Fruit fly (Drosophila melanogaster) whole organism, prepupa: ENCODE data around the gene Tet.
A peak's percentile ranks its signal among the peaks of the same experiment; 100 is the strongest.

Experiments
- Blimp-1 ChIP-seq: fragments of 200-800 bp; sonication (Bioruptor generic); optimal IDR thresholded peaks from 3 replicates; lab custom pipeline; 2017; ENCODE audit warnings: missing biosample characterization, missing genetic modification characterization, mild to moderate bottlenecking, moderate library complexity, missing genetic modification reagents
- CG10631 ChIP-seq: fragments of 200-800 bp; sonication (Bioruptor generic); optimal IDR thresholded peaks from 2 replicates; lab custom pipeline; 2016; ENCODE audit warnings: missing biosample characterization, missing genetic modification characterization
- CG10669 ChIP-seq: fragments of 200-800 bp; sonication (Bioruptor generic); optimal IDR thresholded peaks from 3 replicates; lab custom pipeline; 2018; ENCODE audit warnings: missing biosample characterization, mild to moderate bottlenecking, missing genetic modification characterization, moderate library complexity
- CG11762 ChIP-seq: fragments of 200-800 bp; sonication (Bioruptor generic); optimal IDR thresholded peaks from 3 replicates; lab custom pipeline; 2016; ENCODE audit warnings: missing biosample characterization, missing genetic modification characterization; ENCODE audit not compliant: insufficient read depth
- CG15336 ChIP-seq: fragments of 200-800 bp; sonication (Bioruptor generic); IDR thresholded peaks from 2 replicates; pipeline ENCODE4 v1.3.6; 2022; ENCODE audit warnings: missing biosample characterization, missing genetic modification characterization
- CG1621 ChIP-seq: fragments of 200-800 bp; sonication (Bioruptor generic); optimal IDR thresholded peaks from 3 replicates; lab custom pipeline; 2018; ENCODE audit warnings: missing biosample characterization, mild to moderate bottlenecking, missing genetic modification characterization
- CG16779 ChIP-seq: fragments of 200-800 bp; sonication (Bioruptor generic); optimal IDR thresholded peaks from 3 replicates; lab custom pipeline; 2017; ENCODE audit warnings: missing biosample characterization, mild to moderate bottlenecking, missing genetic modification characterization
- CG3032 ChIP-seq: fragments of 200-800 bp; optimal IDR thresholded peaks from 2 replicates; lab custom pipeline; 2019; ENCODE audit warnings: missing biosample characterization, mild to moderate bottlenecking, missing genetic modification characterization, moderate library complexity
- CG31627 ChIP-seq: fragments of 200-800 bp; sonication (Bioruptor generic); optimal IDR thresholded peaks from 3 replicates; lab custom pipeline; 2016; ENCODE audit warnings: missing biosample characterization, missing genetic modification characterization
- CG32006 ChIP-seq: fragments of 200-800 bp; sonication (Bioruptor generic); optimal IDR thresholded peaks from 3 replicates; lab custom pipeline; 2017; ENCODE audit warnings: missing biosample characterization, mild to moderate bottlenecking, missing genetic modification characterization
- CG34406 ChIP-seq: fragments of 200-800 bp; sonication (Bioruptor generic); optimal IDR thresholded peaks from 3 replicates; lab custom pipeline; 2016; ENCODE audit warnings: missing biosample characterization, missing genetic modification characterization
- CG3919 ChIP-seq: fragments of 200-800 bp; sonication (Bioruptor generic); optimal IDR thresholded peaks from 3 replicates; lab custom pipeline; 2016; ENCODE audit warnings: missing biosample characterization, missing genetic modification characterization
- CG4318 ChIP-seq: fragments of 200-800 bp; sonication (Bioruptor generic); optimal IDR thresholded peaks from 3 replicates; lab custom pipeline; 2017; ENCODE audit warnings: missing biosample characterization, mild to moderate bottlenecking, missing genetic modification characterization
- CG6163 ChIP-seq: fragments of 200-800 bp; sonication (Bioruptor generic); IDR thresholded peaks from 3 replicates; pipeline ENCODE4 v1.3.6; 2022; ENCODE audit warnings: missing biosample characterization, missing genetic modification characterization
- CG6276 ChIP-seq: fragments of 200-800 bp; sonication (Bioruptor generic); optimal IDR thresholded peaks from 2 replicates; lab custom pipeline; 2017; ENCODE audit warnings: missing biosample characterization, mild to moderate bottlenecking, missing genetic modification characterization
- CG6792 ChIP-seq: fragments of 200-800 bp; sonication (Bioruptor generic); optimal IDR thresholded peaks from 3 replicates; lab custom pipeline; 2016; ENCODE audit warnings: missing biosample characterization, missing genetic modification characterization
- CG6808 ChIP-seq: fragments of 200-800 bp; sonication (Bioruptor generic); optimal IDR thresholded peaks from 3 replicates; lab custom pipeline; 2017; ENCODE audit warnings: missing biosample characterization, missing genetic modification characterization, mild to moderate bottlenecking, moderate library complexity, missing genetic modification reagents
- CG6854 ChIP-seq: fragments of 200-800 bp; sonication (Bioruptor generic); optimal IDR thresholded peaks from 2 replicates; lab custom pipeline; 2017; ENCODE audit warnings: missing biosample characterization, mild to moderate bottlenecking, missing genetic modification characterization
- CG8119 ChIP-seq: fragments of 200-800 bp; sonication (Bioruptor generic); IDR thresholded peaks from 3 replicates; pipeline ENCODE4 v1.3.6; 2022; ENCODE audit warnings: missing biosample characterization, missing genetic modification characterization
- CG8632 ChIP-seq: fragments of 200-800 bp; sonication (Bioruptor generic); optimal IDR thresholded peaks from 3 replicates; lab custom pipeline; 2016; ENCODE audit warnings: missing biosample characterization, missing genetic modification characterization
- CG9139 ChIP-seq: fragments of 200-800 bp; sonication (Bioruptor generic); optimal IDR thresholded peaks from 3 replicates; lab custom pipeline; 2017; ENCODE audit warnings: missing biosample characterization, mild to moderate bottlenecking, missing genetic modification characterization
- Eip78C ChIP-seq: fragments of 200-800 bp; sonication (Bioruptor generic); peaks from one replicate; lab custom pipeline; 2016; ENCODE audit warnings: missing biosample characterization, missing genetic modification characterization
- Ets96B ChIP-seq: fragments of 200-800 bp; optimal IDR thresholded peaks from 2 replicates; lab custom pipeline; 2019; ENCODE audit warnings: missing biosample characterization, mild to moderate bottlenecking, missing genetic modification characterization, moderate library complexity
- Hr38 ChIP-seq: sonication (Bioruptor generic); optimal IDR thresholded peaks from 2 replicates; lab custom pipeline; 2016; ENCODE audit warnings: missing biosample characterization, missing genetic modification characterization
- Met ChIP-seq: fragments of 200-800 bp; sonication (Bioruptor generic); optimal IDR thresholded peaks from 3 replicates; lab custom pipeline; 2016; ENCODE audit warnings: missing biosample characterization, missing genetic modification characterization
- Smox ChIP-seq: fragments of 200-800 bp; sonication (Bioruptor generic); optimal IDR thresholded peaks from 3 replicates; lab custom pipeline; 2016; ENCODE audit warnings: missing biosample characterization, missing genetic modification characterization
- Sox102F ChIP-seq: fragments of 200-800 bp; sonication (Bioruptor generic); optimal IDR thresholded peaks from 2 replicates; lab custom pipeline; 2016; ENCODE audit warnings: missing biosample characterization, mild to moderate bottlenecking, missing genetic modification characterization
- Sox15 ChIP-seq: fragments of 200-800 bp; sonication (Bioruptor generic); optimal IDR thresholded peaks from 3 replicates; lab custom pipeline; 2016; ENCODE audit warnings: missing biosample characterization, missing genetic modification characterization
- achi ChIP-seq: fragments of 200-800 bp; sonication (Bioruptor generic); optimal IDR thresholded peaks from 3 replicates; lab custom pipeline; 2016; ENCODE audit warnings: missing biosample characterization, missing genetic modification characterization
- acj6 ChIP-seq: fragments of 200-800 bp; sonication (Bioruptor generic); optimal IDR thresholded peaks from 3 replicates; lab custom pipeline; 2016; ENCODE audit warnings: missing biosample characterization, missing genetic modification characterization
- cyc ChIP-seq: fragments of 200-800 bp; sonication (Bioruptor generic); optimal IDR thresholded peaks from 3 replicates; lab custom pipeline; 2016; ENCODE audit warnings: missing biosample characterization, missing genetic modification characterization
- dac ChIP-seq: fragments of 200-800 bp; sonication (Bioruptor generic); optimal IDR thresholded peaks from 2 replicates; lab custom pipeline; 2017; ENCODE audit warnings: missing biosample characterization, mild to moderate bottlenecking, missing genetic modification characterization
- dsx ChIP-seq: fragments of 200-800 bp; optimal IDR thresholded peaks from 3 replicates; lab custom pipeline; 2019; ENCODE audit warnings: missing biosample characterization, mild to moderate bottlenecking, missing genetic modification characterization, moderate library complexity; ENCODE audit not compliant: poor library complexity, severe bottlenecking
- eg ChIP-seq: fragments of 200-800 bp; sonication (Bioruptor generic); IDR thresholded peaks from 3 replicates; pipeline ENCODE4 v1.3.6; 2022; ENCODE audit warnings: missing biosample characterization, missing genetic modification characterization
- esn ChIP-seq: fragments of 200-800 bp; sonication (Bioruptor generic); optimal IDR thresholded peaks from 2 replicates; lab custom pipeline; 2016; ENCODE audit warnings: missing biosample characterization, mild to moderate bottlenecking, missing genetic modification characterization, moderate library complexity
- fd59A ChIP-seq: fragments of 200-800 bp; sonication (Bioruptor generic); optimal IDR thresholded peaks from 2 replicates; lab custom pipeline; 2017; ENCODE audit warnings: missing biosample characterization, mild to moderate bottlenecking, missing genetic modification characterization, missing genetic modification reagents
- fd85E ChIP-seq: fragments of 200-800 bp; sonication (Bioruptor generic); optimal IDR thresholded peaks from 3 replicates; lab custom pipeline; 2016; ENCODE audit warnings: missing biosample characterization, missing genetic modification characterization
- fkh ChIP-seq: fragments of 200-800 bp; sonication (Bioruptor generic); optimal IDR thresholded peaks from 3 replicates; lab custom pipeline; 2017; ENCODE audit warnings: missing biosample characterization, mild to moderate bottlenecking, missing genetic modification characterization, moderate library complexity
- lz ChIP-seq: fragments of 200-800 bp; sonication (Bioruptor generic); optimal IDR thresholded peaks from 3 replicates; lab custom pipeline; 2016; ENCODE audit warnings: missing biosample characterization, missing genetic modification characterization
- net ChIP-seq: fragments of 200-800 bp; sonication (Bioruptor generic); optimal IDR thresholded peaks from 3 replicates; lab custom pipeline; 2016; ENCODE audit warnings: missing biosample characterization, missing genetic modification characterization
- pdm3 ChIP-seq: fragments of 200-800 bp; sonication (Bioruptor generic); optimal IDR thresholded peaks from 3 replicates; lab custom pipeline; 2016; ENCODE audit warnings: missing biosample characterization, missing genetic modification characterization
- salr ChIP-seq, 2 experiments: fragments of 200-800 bp; sonication (Bioruptor generic); optimal IDR thresholded peaks; 3 replicates each; lab custom pipeline; 2016 to 2018; ENCODE audit warnings: missing biosample characterization in 2 of 2, missing genetic modification characterization in 2 of 2, mild to moderate bottlenecking in 1 of 2
- spab ChIP-seq: fragments of 200-800 bp; sonication (Bioruptor generic); optimal IDR thresholded peaks from 2 replicates; lab custom pipeline; 2017; ENCODE audit warnings: missing biosample characterization, mild to moderate bottlenecking, missing genetic modification characterization, missing genetic modification reagents
- ss ChIP-seq, 2 experiments: fragments of 200-800 bp; sonication (Bioruptor generic); optimal IDR thresholded peaks; 2 replicates in 1 of 2; 3 replicates in 1 of 2; lab custom pipeline; 2017 to 2018; ENCODE audit warnings: mild to moderate bottlenecking in 2 of 2, missing biosample characterization in 2 of 2, missing genetic modification characterization in 2 of 2, moderate library complexity in 1 of 2
- svp ChIP-seq: fragments of 200-800 bp; sonication (Bioruptor generic); peaks from one replicate; lab custom pipeline; 2016; ENCODE audit warnings: missing biosample characterization, missing genetic modification characterization
- vri ChIP-seq: fragments of 200-800 bp; sonication (Bioruptor generic); optimal IDR thresholded peaks from 3 replicates; lab custom pipeline; 2016; ENCODE audit warnings: missing biosample characterization, mild to moderate bottlenecking, missing genetic modification characterization

Gene Tet

DNA sequence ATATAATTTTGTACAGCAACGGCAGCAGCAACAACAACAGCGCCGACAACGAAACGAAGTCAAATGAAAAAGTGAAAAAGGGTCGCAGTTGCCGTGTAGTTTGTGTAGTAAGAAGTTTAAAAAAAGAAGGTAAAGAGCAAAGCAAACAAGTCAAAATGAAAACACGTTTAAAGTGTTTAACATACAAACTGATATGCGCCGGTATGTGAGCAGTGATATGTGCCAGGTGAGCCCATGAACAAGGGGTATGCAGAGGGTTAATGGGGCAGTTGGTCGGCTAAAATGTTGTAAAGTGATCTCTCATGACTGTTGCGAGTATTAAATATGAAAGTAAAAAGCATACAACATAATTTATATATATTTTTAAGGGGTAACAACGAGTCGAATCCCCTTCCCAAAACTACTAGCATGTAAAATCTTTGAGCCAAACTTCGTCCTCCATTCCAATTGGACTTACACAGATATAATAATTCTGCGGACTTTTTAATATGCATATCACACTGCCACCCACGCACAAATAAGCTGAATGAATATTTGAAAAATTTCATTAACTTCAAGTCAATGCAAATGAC is 72.9 kb downstream of the Tet start (continued):
- TF ChIP-seq Ets96B (peak; percentile 18), cyc (peak; percentile 83), CG4318 (no peak), Sox15 (GFP tag; lab: Kevin White, UChicago) (peak; percentile 35), eg (peak; percentile 93), lz (GFP tag; lab: Kevin White, UChicago) (peak; percentile 74), Eip78C (GFP tag; lab: Kevin White, UChicago) (peak; percentile 89), CG3919 (GFP tag; lab: Kevin White, UChicago) (peak; percentile 83), dac (GFP tag; lab: Kevin White, UChicago) (no peak), CG8119 (GFP tag; lab: Robert Waterston, UW) (0 out of 3 replicates have a peak, but pooled peaks have one; percentile 9), CG8632 (GFP tag; lab: Kevin White, UChicago) (peak; percentile 31), esn (peak; percentile 79), net (GFP tag; lab: Kevin White, UChicago) (no peak), fd59A (GFP tag; lab: Kevin White, UChicago) (no peak), salr (GFP tag; optimal IDR thresholded peaks at IDR 0.05; lab: Kevin White, UChicago) (no peak), Smox (peak; percentile 57), CG6792 (GFP tag; lab: Kevin White, UChicago) (peak; percentile 70), fd85E (GFP tag; lab: Kevin White, UChicago) (peak; percentile 2), Sox102F (GFP tag; lab: Kevin White, UChicago) (peak; percentile 60), CG6163 (peak; percentile 93), svp (GFP tag; lab: Kevin White, UChicago) (peak; percentile 92), CG11762 (GFP tag; lab: Kevin White, UChicago) (peak; percentile 49), CG10631 (peak; percentile 47), Blimp-1 (no peak), fkh (GFP tag; lab: Kevin White, UChicago) (peak; percentile 79)

DNA sequence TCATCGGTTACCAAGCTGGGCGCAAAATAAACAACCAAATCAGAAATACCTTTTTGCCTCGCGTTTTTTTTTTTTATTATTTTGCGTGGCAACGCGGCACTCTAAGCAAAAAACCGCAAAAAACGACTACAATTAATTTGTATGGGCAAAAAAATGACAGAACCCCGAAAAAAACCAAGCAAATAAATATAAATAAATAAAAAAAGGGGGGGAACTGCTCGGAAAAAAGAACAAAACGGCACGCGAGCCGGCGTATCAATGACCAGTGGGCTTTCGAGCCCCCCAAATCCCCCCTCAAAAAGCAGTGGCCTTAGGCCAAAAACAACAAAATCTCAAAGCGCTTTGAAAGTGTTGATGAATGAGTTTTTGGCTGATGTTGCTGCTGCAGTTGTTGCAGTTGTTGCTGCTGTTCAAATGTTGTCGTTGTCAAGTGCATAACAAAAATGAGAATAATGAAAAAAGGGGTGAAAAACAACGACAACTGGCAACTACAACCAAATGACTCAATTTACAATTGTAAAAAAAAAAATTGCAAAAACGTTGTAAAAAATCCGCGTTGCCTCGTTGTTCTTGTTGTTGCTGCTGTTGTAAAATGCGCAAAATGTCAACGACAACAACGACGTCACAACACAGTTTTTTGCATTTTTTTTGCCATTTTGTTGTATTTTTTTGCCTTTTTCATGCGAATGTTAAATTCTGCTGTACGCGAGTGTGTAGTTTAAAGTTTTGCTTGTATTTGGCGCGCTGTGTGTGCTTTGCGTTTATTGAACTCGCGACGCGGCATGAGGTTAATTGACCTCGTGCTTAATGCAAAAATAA is 73.6 kb downstream of the Tet start:
- no peak for TF ChIP-seq acj6 (GFP tag; lab: Kevin White, UChicago)
- no peak for TF ChIP-seq Hr38 (GFP tag; lab: Kevin White, UChicago)
- TF ChIP-seq dsx (GFP tag; lab: Kevin White, UChicago): no peak
- TF ChIP-seq CG6163: peak; percentile 78
- TF ChIP-seq Met (GFP tag; lab: Kevin White, UChicago): no peak
- no peak for TF ChIP-seq CG6792 (GFP tag; lab: Kevin White, UChicago)
- TF ChIP-seq CG15336 (GFP tag; lab: Robert Waterston, UW): no peak; the same call in none of the 2 replicates
- TF ChIP-seq pdm3 (GFP tag; lab: Kevin White, UChicago): peak; percentile 3
- TF ChIP-seq CG10669 (GFP tag; lab: Kevin White, UChicago): peak; percentile 55
- TF ChIP-seq CG6808 (GFP tag; lab: Kevin White, UChicago): peak; percentile 74
- TF ChIP-seq CG32006 (GFP tag; lab: Kevin White, UChicago): peak; percentile 1
- peak; percentile 23 for TF ChIP-seq CG1621
- TF ChIP-seq ss (GFP tag; optimal IDR thresholded peaks at IDR 0.05; lab: Kevin White, UChicago): peak; percentile 74 to 79
- peak in 1 of 2 experiments; percentile 7 for TF ChIP-seq salr (GFP tag; optimal IDR thresholded peaks at IDR 0.05; lab: Kevin White, UChicago)
- peak; percentile 53; the same call in 2 of the 3 replicates for TF ChIP-seq CG8119 (GFP tag; lab: Robert Waterston, UW)
- TF ChIP-seq achi (GFP tag; lab: Kevin White, UChicago): peak; percentile 14
- TF ChIP-seq CG6276: peak; percentile 63
- TF ChIP-seq CG34406 (GFP tag; lab: Kevin White, UChicago): no peak
- peak; percentile 55 for TF ChIP-seq CG9139 (GFP tag; lab: Kevin White, UChicago)
- TF ChIP-seq CG10631: no peak
- peak; percentile 80 for TF ChIP-seq eg
- TF ChIP-seq vri: peak; percentile 71
- TF ChIP-seq CG16779 (tag; lab: Kevin White, UChicago): peak; percentile 50
- TF ChIP-seq CG31627 (GFP tag; lab: Kevin White, UChicago): no peak
- no peak for TF ChIP-seq esn
- TF ChIP-seq Blimp-1: no peak
- no peak for TF ChIP-seq fd85E (GFP tag; lab: Kevin White, UChicago)
- TF ChIP-seq CG3032 (tag; lab: Kevin White, UChicago): peak; percentile 12
- peak; percentile 20 for TF ChIP-seq Eip78C (GFP tag; lab: Kevin White, UChicago)
- no peak for TF ChIP-seq CG6854 (GFP tag; lab: Kevin White, UChicago)
- TF ChIP-seq spab: peak; percentile 25
- peak; percentile 43 for TF ChIP-seq Ets96B
